Fruit fly (Drosophila melanogaster) Kc167 (cell line): ENCODE results near the gene Kap-alpha3.

ENCODE experiments used
- h ChIP-seq: fragments of >200 bp; optimal IDR thresholded peaks from 3 replicates; lab custom pipeline; 2018; ENCODE audit warnings: missing external identifiers
- insv ChIP-seq: fragments of >200 bp; optimal IDR thresholded peaks from 3 replicates; lab custom pipeline; 2018; ENCODE audit warnings: missing external identifiers
- psq ChIP-seq: fragments of >200 bp; optimal IDR thresholded peaks from 2 replicates; lab custom pipeline; 2017; ENCODE audit warnings: missing external identifiers

DNA sequence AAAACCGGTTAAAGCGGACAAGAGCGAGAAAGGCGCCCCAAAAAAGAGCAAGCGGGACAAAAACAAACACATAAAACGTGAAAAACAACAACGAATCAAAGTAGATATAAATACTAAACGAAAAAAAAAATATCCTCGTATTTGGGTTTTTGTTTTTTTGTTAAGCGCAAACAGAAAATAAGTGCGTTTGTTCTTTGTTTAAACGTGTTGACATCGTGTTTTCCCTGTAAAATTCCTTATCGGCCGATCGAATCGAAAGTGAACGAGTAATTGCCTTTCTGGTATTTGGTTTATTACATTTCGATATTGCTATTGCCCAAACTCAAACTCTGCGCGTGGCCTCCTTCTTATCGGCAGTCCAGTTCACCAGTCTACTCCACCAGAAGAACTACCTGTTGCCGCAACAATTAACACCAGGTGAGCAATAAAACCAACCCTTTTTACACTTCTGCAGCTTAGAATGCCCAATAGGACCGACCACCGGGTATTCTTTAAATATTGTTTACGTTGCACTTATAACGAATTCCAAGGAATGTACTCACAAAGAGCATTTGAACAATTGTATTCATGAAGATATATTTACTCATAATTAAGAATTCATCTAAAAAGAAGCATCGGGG, 14.3 kb upstream of the Kap-alpha3 start:
- TF ChIP-seq insv (lab: Kevin White, UChicago) (no peak), psq (lab: Kevin White, UChicago) (no peak), h (no peak)
